Fruit fly (Drosophila melanogaster) whole organism, embryonic: ENCODE measurements around the gene CG32176.

Experiments used
- Abd-B ChIP-seq: fragments of 200-800 bp; sonication (Bioruptor generic); optimal IDR thresholded peaks from 2 replicates; lab custom pipeline; 2018; ENCODE audit warnings: missing biosample characterization, mild to moderate bottlenecking, missing genetic modification characterization, moderate library complexity
- B-H1 ChIP-seq: fragments of 200-800 bp; sonication (Bioruptor generic); IDR thresholded peaks from 3 replicates; pipeline ENCODE4 v1.3.6; 2022; ENCODE audit warnings: missing biosample characterization, missing genetic modification characterization
- CG10979 ChIP-seq: fragments of 200-800 bp; sonication (Bioruptor generic); optimal IDR thresholded peaks from 2 replicates; lab custom pipeline; 2018; ENCODE audit warnings: missing biosample characterization, mild to moderate bottlenecking, missing genetic modification characterization, moderate library complexity
- CG12391 ChIP-seq: fragments of 200-800 bp; sonication (Bioruptor generic); optimal IDR thresholded peaks from 3 replicates; lab custom pipeline; 2018; ENCODE audit warnings: missing biosample characterization, mild to moderate bottlenecking, missing genetic modification characterization, moderate library complexity
- CG12659 ChIP-seq: fragments of 200-800 bp; sonication (Bioruptor generic); optimal IDR thresholded peaks from 3 replicates; lab custom pipeline; 2017; ENCODE audit warnings: mild to moderate bottlenecking, missing biosample characterization, missing genetic modification reagents, missing genetic modification characterization
- CG15073 ChIP-seq: fragments of 200-800 bp; sonication (Bioruptor generic); optimal IDR thresholded peaks from 2 replicates; lab custom pipeline; 2016; ENCODE audit warnings: missing biosample characterization, missing genetic modification characterization
- CG17912 ChIP-seq: fragments of 200-800 bp; sonication (Bioruptor generic); optimal IDR thresholded peaks from 2 replicates; lab custom pipeline; 2018; ENCODE audit warnings: missing biosample characterization, mild to moderate bottlenecking, missing genetic modification characterization
- CG2120 ChIP-seq: fragments of 200-800 bp; sonication (Bioruptor generic); optimal IDR thresholded peaks from 3 replicates; lab custom pipeline; 2016; ENCODE audit warnings: missing biosample characterization, missing genetic modification characterization
- CG2129 ChIP-seq: fragments of 200-800 bp; sonication (Bioruptor generic); IDR thresholded peaks from 2 replicates; pipeline ENCODE4 v1.3.6; 2022; ENCODE audit warnings: missing biosample characterization, missing genetic modification characterization; ENCODE audit not compliant: partially characterized antibody
- CG2712 ChIP-seq: fragments of 200-800 bp; optimal IDR thresholded peaks from 3 replicates; lab custom pipeline; 2019; ENCODE audit warnings: missing biosample characterization, mild to moderate bottlenecking, missing genetic modification characterization, moderate library complexity
- CG31224 ChIP-seq: fragments of 200-800 bp; sonication (Bioruptor generic); IDR thresholded peaks from 2 replicates; pipeline ENCODE4 v1.3.6; 2022; ENCODE audit warnings: missing biosample characterization, missing genetic modification characterization
- CG31388 ChIP-seq: fragments of 200-800 bp; sonication (Bioruptor generic); optimal IDR thresholded peaks from 2 replicates; lab custom pipeline; 2016; ENCODE audit warnings: missing biosample characterization, missing genetic modification characterization
- CG32767 ChIP-seq: fragments of 200-800 bp; sonication (Bioruptor generic); IDR thresholded peaks from 2 replicates; pipeline ENCODE4 v1.3.6; 2022; ENCODE audit warnings: missing biosample characterization, missing genetic modification characterization
- CG3281 ChIP-seq: fragments of 200-800 bp; sonication (Bioruptor generic); optimal IDR thresholded peaks from 3 replicates; lab custom pipeline; 2017; ENCODE audit warnings: missing biosample characterization, mild to moderate bottlenecking, missing genetic modification characterization
- CG4424 ChIP-seq: fragments of 200-800 bp; sonication (Bioruptor generic); optimal IDR thresholded peaks from 3 replicates; lab custom pipeline; 2016; ENCODE audit warnings: missing biosample characterization, missing genetic modification characterization
- CG6272 ChIP-seq: fragments of 200-800 bp; sonication (Bioruptor generic); IDR thresholded peaks from 2 replicates; pipeline ENCODE4 v1.3.6; 2022; ENCODE audit warnings: missing biosample characterization, missing genetic modification characterization
- CG6654 ChIP-seq: fragments of 200-800 bp; sonication (Bioruptor generic); optimal IDR thresholded peaks from 2 replicates; lab custom pipeline; 2017; ENCODE audit warnings: missing biosample characterization, mild to moderate bottlenecking, missing genetic modification characterization
- CG6683 ChIP-seq: fragments of 200-800 bp; sonication (Bioruptor generic); optimal IDR thresholded peaks from 2 replicates; lab custom pipeline; 2017; ENCODE audit warnings: missing biosample characterization, mild to moderate bottlenecking, missing genetic modification characterization, missing genetic modification reagents
- CG6765 ChIP-seq: fragments of 200-800 bp; sonication (Bioruptor generic); optimal IDR thresholded peaks from 3 replicates; lab custom pipeline; 2017; ENCODE audit warnings: missing biosample characterization, mild to moderate bottlenecking, missing genetic modification characterization
- CG6791 ChIP-seq: fragments of 200-800 bp; sonication (Bioruptor generic); IDR thresholded peaks from 3 replicates; pipeline ENCODE4 v1.3.6; 2022; ENCODE audit warnings: missing biosample characterization, missing genetic modification characterization; ENCODE audit not compliant: partially characterized antibody
- CG6813 ChIP-seq: fragments of 200-800 bp; sonication (Bioruptor generic); optimal IDR thresholded peaks from 2 replicates; lab custom pipeline; 2017; ENCODE audit warnings: missing biosample characterization, missing genetic modification characterization, mild to moderate bottlenecking, moderate library complexity, missing genetic modification reagents
- CG7786 ChIP-seq: fragments of 200-800 bp; sonication (Bioruptor generic); optimal IDR thresholded peaks from 2 replicates; lab custom pipeline; 2016; ENCODE audit warnings: missing biosample characterization, missing genetic modification characterization
- Dad ChIP-seq: fragments of 200-800 bp; sonication (Bioruptor generic); optimal IDR thresholded peaks from 3 replicates; lab custom pipeline; 2016; ENCODE audit warnings: missing biosample characterization, missing genetic modification characterization
- Dbx ChIP-seq: fragments of 200-800 bp; sonication (Bioruptor generic); IDR thresholded peaks from 3 replicates; pipeline ENCODE4 v1.3.6; 2022; ENCODE audit warnings: missing biosample characterization, missing genetic modification characterization
- Dll ChIP-seq: fragments of 200-800 bp; sonication (Bioruptor generic); IDR thresholded peaks from 4 replicates; pipeline ENCODE4 v1.3.6; 2022; ENCODE audit warnings: missing biosample characterization, missing genetic modification characterization; ENCODE audit not compliant: partially characterized antibody
- Dp ChIP-seq: fragments of 200-800 bp; sonication (Bioruptor generic); optimal IDR thresholded peaks from 2 replicates; lab custom pipeline; 2018; ENCODE audit warnings: missing biosample characterization, mild to moderate bottlenecking, missing genetic modification characterization, moderate library complexity
- Elba2 ChIP-seq: fragments of 200-800 bp; sonication (Bioruptor generic); optimal IDR thresholded peaks from 3 replicates; lab custom pipeline; 2016; ENCODE audit warnings: missing biosample characterization, missing genetic modification characterization
- Fer2 ChIP-seq: fragments of 200-800 bp; sonication (Bioruptor generic); optimal IDR thresholded peaks from 2 replicates; lab custom pipeline; 2018; ENCODE audit warnings: missing biosample characterization, mild to moderate bottlenecking, missing genetic modification characterization, moderate library complexity
- HLH3B ChIP-seq: fragments of 200-800 bp; sonication (Bioruptor generic); IDR thresholded peaks from 2 replicates; pipeline ENCODE4 v1.3.6; 2022; ENCODE audit warnings: missing biosample characterization, missing genetic modification characterization
- HmgZ ChIP-seq: fragments of 200-800 bp; sonication (Bioruptor generic); optimal IDR thresholded peaks from 2 replicates; lab custom pipeline; 2018; ENCODE audit warnings: missing biosample characterization, mild to moderate bottlenecking, missing genetic modification characterization
- Lhr ChIP-seq: fragments of 200-800 bp; sonication (Bioruptor generic); optimal IDR thresholded peaks from 3 replicates; lab custom pipeline; 2017; ENCODE audit warnings: mild to moderate bottlenecking, missing biosample characterization, missing genetic modification reagents, missing genetic modification characterization
- Lim3 ChIP-seq: fragments of 200-800 bp; sonication (Bioruptor generic); IDR thresholded peaks from 2 replicates; pipeline ENCODE4 v1.3.6; 2022; ENCODE audit warnings: missing biosample characterization, missing genetic modification characterization
- Lpt ChIP-seq: fragments of >200 bp; optimal IDR thresholded peaks from 2 replicates; lab custom pipeline; 2018; ENCODE audit warnings: missing biosample characterization, missing genetic modification characterization
- MBD-R2 ChIP-seq: fragments of 200-800 bp; sonication (Bioruptor generic); IDR thresholded peaks from 2 replicates; pipeline ENCODE4 v1.3.6; 2022; ENCODE audit warnings: missing biosample characterization, missing genetic modification characterization
- Xrp1 ChIP-seq: fragments of 200-800 bp; sonication (Bioruptor generic); IDR thresholded peaks from 2 replicates; pipeline ENCODE4 v1.3.6; 2022; ENCODE audit warnings: missing biosample characterization, missing genetic modification characterization
- amos ChIP-seq: fragments of 200-800 bp; sonication (Bioruptor generic); IDR thresholded peaks from 2 replicates; pipeline ENCODE4 v1.3.6; 2022; ENCODE audit warnings: missing biosample characterization, missing genetic modification characterization; ENCODE audit not compliant: partially characterized antibody
- ap ChIP-seq: fragments of 200-800 bp; sonication (Bioruptor generic); IDR thresholded peaks from 2 replicates; pipeline ENCODE4 v1.3.6; 2022; ENCODE audit warnings: missing biosample characterization, missing genetic modification characterization
- br ChIP-seq: fragments of >200 bp; optimal IDR thresholded peaks from 2 replicates; lab custom pipeline; 2017
- crc ChIP-seq: fragments of 200-800 bp; sonication (Bioruptor generic); optimal IDR thresholded peaks from 2 replicates; lab custom pipeline; 2016; ENCODE audit warnings: missing biosample characterization, missing genetic modification characterization
- disco-r ChIP-seq: fragments of 200-800 bp; sonication (Bioruptor generic); optimal IDR thresholded peaks from 2 replicates; lab custom pipeline; 2016; ENCODE audit warnings: missing biosample characterization, missing genetic modification characterization
- ems ChIP-seq: fragments of 200-800 bp; sonication (Bioruptor generic); optimal IDR thresholded peaks from 3 replicates; lab custom pipeline; 2016; ENCODE audit warnings: missing biosample characterization, missing genetic modification characterization
- esg ChIP-seq: fragments of 200-800 bp; sonication (Bioruptor generic); conservative IDR thresholded peaks from 2 replicates; pipeline ENCODE4 v1.3.6; 2022; ENCODE audit warnings: missing biosample characterization, missing genetic modification characterization
- lab ChIP-seq: fragments of 200-800 bp; sonication (Bioruptor generic); optimal IDR thresholded peaks from 3 replicates; lab custom pipeline; 2017; ENCODE audit warnings: missing biosample characterization, missing genetic modification characterization, mild to moderate bottlenecking, moderate library complexity, missing genetic modification reagents
- mirr ChIP-seq: fragments of 200-800 bp; sonication (Bioruptor generic); optimal IDR thresholded peaks from 3 replicates; lab custom pipeline; 2018; ENCODE audit warnings: missing biosample characterization, mild to moderate bottlenecking, missing genetic modification characterization
- nerfin-2 ChIP-seq: fragments of 200-800 bp; sonication (Bioruptor generic); IDR thresholded peaks from 2 replicates; pipeline ENCODE4 v1.3.6; 2022; ENCODE audit warnings: missing biosample characterization, missing genetic modification characterization; ENCODE audit not compliant: partially characterized antibody
- pnt ChIP-seq: fragments of 200-800 bp; sonication (Bioruptor generic); optimal IDR thresholded peaks from 3 replicates; lab custom pipeline; 2016; ENCODE audit warnings: missing biosample characterization, missing genetic modification characterization
- run ChIP-seq: fragments of 200-800 bp; sonication (Bioruptor generic); optimal IDR thresholded peaks from 3 replicates; lab custom pipeline; 2018; ENCODE audit warnings: missing biosample characterization, mild to moderate bottlenecking, missing genetic modification characterization
- tgo ChIP-seq: fragments of 200-800 bp; sonication (Bioruptor generic); IDR thresholded peaks from 3 replicates; pipeline ENCODE4 v1.3.6; 2022; ENCODE audit warnings: missing biosample characterization, missing genetic modification characterization
- tx ChIP-seq: fragments of 200-800 bp; sonication (Bioruptor generic); optimal IDR thresholded peaks from 2 replicates; lab custom pipeline; 2016; ENCODE audit warnings: missing biosample characterization, missing genetic modification characterization
- vvl ChIP-seq: fragments of 200-800 bp; sonication (Bioruptor generic); IDR thresholded peaks from 2 replicates; pipeline ENCODE4 v1.3.6; 2022; ENCODE audit warnings: missing biosample characterization, missing genetic modification characterization
- wor ChIP-seq: fragments of 200-800 bp; sonication (Bioruptor generic); IDR thresholded peaks from 2 replicates; pipeline ENCODE4 v1.3.6; 2022; ENCODE audit warnings: missing biosample characterization, missing genetic modification characterization

Gene CG32176

DNA sequence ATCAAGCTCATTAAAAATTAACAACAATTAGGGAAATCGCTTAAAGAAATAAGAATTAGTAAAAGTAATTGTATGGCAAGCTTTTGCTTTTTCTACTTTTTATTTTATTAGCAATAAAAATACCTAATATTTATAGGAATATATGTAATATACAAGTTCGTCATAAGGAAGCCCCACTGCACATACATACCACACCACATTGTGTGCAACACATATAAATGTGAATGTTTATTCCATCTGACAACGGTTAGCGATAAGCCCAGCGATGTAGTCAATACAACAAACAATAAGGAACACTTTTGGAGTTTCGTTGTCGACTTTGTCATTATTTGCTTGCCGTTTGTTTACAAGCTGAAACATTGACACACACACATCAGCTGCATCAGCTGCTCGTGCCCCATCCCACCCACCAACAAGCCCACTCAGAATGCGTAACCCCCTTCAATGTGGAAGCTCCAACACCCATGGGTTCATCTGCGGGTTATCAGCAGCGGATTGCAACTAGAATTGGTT is 51.7 kb downstream of the CG32176 start (continued):
- TF ChIP-seq CG6272, result no peak
- peak; percentile 22 for TF ChIP-seq disco-r (GFP tag; lab: Kevin White, UChicago)
- TF ChIP-seq CG2712 (tag; lab: Kevin White, UChicago), result peak; percentile 76
- no peak for TF ChIP-seq br
- TF ChIP-seq tx (GFP tag; lab: Kevin White, UChicago), result no peak
- peak; percentile 66 for TF ChIP-seq vvl (GFP tag; lab: Robert Waterston, UW)
- TF ChIP-seq pnt (GFP tag; lab: Kevin White, UChicago), result peak; percentile 55
- TF ChIP-seq tgo (GFP tag; lab: Robert Waterston, UW), result no peak
- TF ChIP-seq Abd-B (GFP tag; lab: Kevin White, UChicago), result no peak
- TF ChIP-seq Lim3 (GFP tag; lab: Robert Waterston, UW), result no peak
- peak; percentile 90 for TF ChIP-seq Lhr (GFP tag; lab: Kevin White, UChicago)
- no peak for TF ChIP-seq Dll (GFP tag; lab: Robert Waterston, UW)
- no peak for TF ChIP-seq Lpt (GFP tag; lab: Kevin White, UChicago)
- peak; percentile 10; the same call in 1 of the 3 replicates for TF ChIP-seq B-H1
- no peak for TF ChIP-seq CG15073 (GFP tag; lab: Kevin White, UChicago)
- TF ChIP-seq nerfin-2 (GFP tag; lab: Robert Waterston, UW), result no peak
- no peak for TF ChIP-seq Dbx
- TF ChIP-seq CG2120, result no peak
- no peak for TF ChIP-seq Dp (GFP tag; lab: Kevin White, UChicago)
- TF ChIP-seq CG10979, result peak; percentile 66
- peak; percentile 65 for TF ChIP-seq CG4424 (GFP tag; lab: Kevin White, UChicago)
- no peak for TF ChIP-seq Dad (GFP tag; lab: Kevin White, UChicago)
- TF ChIP-seq HmgZ, result peak; percentile 23
- peak; percentile 17 for TF ChIP-seq CG6683 (GFP tag; lab: Kevin White, UChicago)
- no peak for TF ChIP-seq Elba2 (GFP tag; lab: Kevin White, UChicago)
- peak; percentile 95 for TF ChIP-seq CG6813
- peak; percentile 59 for TF ChIP-seq CG6654 (GFP tag; lab: Kevin White, UChicago)
- no peak for TF ChIP-seq CG2129 (GFP tag; lab: Robert Waterston, UW)
- TF ChIP-seq ap (GFP tag; lab: Robert Waterston, UW), result peak; percentile 30; the same call in 1 of the 2 replicates
- TF ChIP-seq CG6765 (GFP tag; lab: Kevin White, UChicago), result no peak
- TF ChIP-seq CG7786 (GFP tag; lab: Kevin White, UChicago), result no peak
- no peak for TF ChIP-seq esg (GFP tag; lab: Robert Waterston, UW)
- TF ChIP-seq HLH3B (GFP tag; lab: Robert Waterston, UW), result peak; percentile 61; the same call in 1 of the 2 replicates
- no peak for TF ChIP-seq CG6791 (GFP tag; lab: Robert Waterston, UW)
- TF ChIP-seq CG32767, result 0 out of 2 replicates have a peak, but pooled peaks have one; percentile 32
- TF ChIP-seq wor (GFP tag; lab: Robert Waterston, UW), result no peak
- TF ChIP-seq CG31388, result no peak
- TF ChIP-seq CG3281 (GFP tag; lab: Kevin White, UChicago), result peak; percentile 24
- peak; percentile 71 for TF ChIP-seq run (tag; lab: Kevin White, UChicago)
- TF ChIP-seq CG31224, result no peak
- peak; percentile 25 for TF ChIP-seq Fer2 (tag; lab: Kevin White, UChicago)
- TF ChIP-seq mirr, result no peak
- peak; percentile 40 for TF ChIP-seq CG12659
- no peak for TF ChIP-seq ems (GFP tag; lab: Kevin White, UChicago)
- TF ChIP-seq CG17912 (GFP tag; lab: Kevin White, UChicago), result peak; percentile 88
- no peak for TF ChIP-seq MBD-R2 (GFP tag; lab: Robert Waterston, UW)
- peak; percentile 84 for TF ChIP-seq lab (GFP tag; lab: Kevin White, UChicago)
- peak; percentile 86 for TF ChIP-seq Xrp1 (GFP tag; lab: Robert Waterston, UW)
- TF ChIP-seq amos (GFP tag; lab: Robert Waterston, UW), result no peak
- TF ChIP-seq crc (GFP tag; lab: Kevin White, UChicago), result peak; percentile 23
- TF ChIP-seq CG12391 (tag; lab: Kevin White, UChicago), result peak; percentile 63
